Worm (Caenorhabditis elegans) whole organism, early embryonic: Measurements from ENCODE around the gene Y41D4A.6.

Source experiments
- B0310.2 ChIP-seq: sonication (generic microtip); optimal IDR thresholded peaks from 2 replicates; lab custom pipeline; 2016; ENCODE audit warnings: mild to moderate bottlenecking, missing genetic modification characterization, missing compliant biosample characterization
- F13C5.2 ChIP-seq: sonication (generic microtip); optimal IDR thresholded peaks from 2 replicates; lab custom pipeline; 2017; ENCODE audit warnings: mild to moderate bottlenecking, missing genetic modification characterization, inconsistent platforms, missing compliant biosample characterization
- aly-1 ChIP-seq: sonication (generic microtip); optimal IDR thresholded peaks from 2 replicates; lab custom pipeline; 2016; ENCODE audit warnings: missing genetic modification characterization, missing compliant biosample characterization
- ama-1 ChIP-seq: fragments of 150-350 bp; optimal IDR thresholded peaks from 2 replicates; lab custom pipeline; 2014
- ceh-13 ChIP-seq: fragments of 200-800 bp; sonication (Bioruptor generic); optimal IDR thresholded peaks from 2 replicates; lab custom pipeline; 2018; ENCODE audit warnings: mild to moderate bottlenecking, missing genetic modification characterization, missing compliant biosample characterization
- ceh-36 ChIP-seq: sonication (generic microtip); optimal IDR thresholded peaks from 2 replicates; lab custom pipeline; 2016; ENCODE audit warnings: missing genetic modification characterization, inconsistent platforms, missing compliant biosample characterization
- ets-7 ChIP-seq: sonication (generic microtip); optimal IDR thresholded peaks from 2 replicates; lab custom pipeline; 2016; ENCODE audit warnings: missing genotype, missing genetic modification characterization, missing compliant biosample characterization
- flt-1 ChIP-seq: fragments of 200-800 bp; sonication (Bioruptor generic); IDR thresholded peaks from 2 replicates; pipeline ENCODE4 v1.3.6; 2022; ENCODE audit warnings: missing genetic modification characterization, missing compliant biosample characterization
- hmbx-1 ChIP-seq: sonication (generic microtip); optimal IDR thresholded peaks from 2 replicates; lab custom pipeline; 2016; ENCODE audit warnings: mild to moderate bottlenecking, missing genetic modification characterization, missing compliant biosample characterization
- hmg-4 ChIP-seq: fragments of 200-800 bp; sonication (Bioruptor generic); optimal IDR thresholded peaks from 2 replicates; lab custom pipeline; 2018; ENCODE audit warnings: mild to moderate bottlenecking, missing genetic modification characterization, missing compliant biosample characterization
- hnd-1 ChIP-seq: sonication (generic microtip); optimal IDR thresholded peaks from 2 replicates; lab custom pipeline; 2016; ENCODE audit warnings: missing genetic modification characterization, missing compliant biosample characterization
- pes-1 ChIP-seq: fragments of 200-800 bp; sonication (Bioruptor generic); IDR thresholded peaks from 2 replicates; pipeline ENCODE4 v1.3.6; 2022; ENCODE audit warnings: missing genetic modification reagents, missing genetic modification characterization, missing compliant biosample characterization
- scrt-1 ChIP-seq: fragments of 200-800 bp; sonication (Bioruptor generic); IDR thresholded peaks from 2 replicates; pipeline ENCODE4 v1.3.6; 2022; ENCODE audit warnings: missing genetic modification characterization, missing compliant biosample characterization
- sea-1 ChIP-seq: fragments of 200-800 bp; sonication (Bioruptor generic); conservative IDR thresholded peaks from 2 replicates; pipeline ENCODE4 v1.3.6; 2022; ENCODE audit warnings: missing genetic modification characterization, missing compliant biosample characterization
- tbx-11 ChIP-seq: fragments of 200-800 bp; sonication (Bioruptor generic); IDR thresholded peaks from 2 replicates; pipeline ENCODE4 v1.3.6; 2022; ENCODE audit warnings: missing genetic modification characterization, missing compliant biosample characterization
- tbx-37 ChIP-seq: fragments of 200-800 bp; sonication (Bioruptor generic); conservative IDR thresholded peaks from 2 replicates; pipeline ENCODE4 v1.3.6; 2022; ENCODE audit warnings: missing genetic modification reagents, missing genetic modification characterization, missing compliant biosample characterization
- tra-4 ChIP-seq: sonication (generic microtip); optimal IDR thresholded peaks from 2 replicates; lab custom pipeline; 2017; ENCODE audit warnings: missing genetic modification characterization, missing compliant biosample characterization

The Y41D4A.6 gene

ce11 chrIV:1751243-1751642 is 5.9 kb upstream of the Y41D4A.6 start:
- no peak for TF ChIP-seq B0310.2 (tag; lab: Kevin White, UChicago)
- TF ChIP-seq scrt-1 (GFP tag; lab: Robert Waterston, UW), result no peak
- TF ChIP-seq tbx-11 (GFP tag; lab: Robert Waterston, UW), result no peak
- TF ChIP-seq sea-1 (GFP tag; lab: Robert Waterston, UW), result no peak
- TF ChIP-seq ets-7 (tag; lab: Kevin White, UChicago), result no peak
- TF ChIP-seq flt-1 (GFP tag; lab: Robert Waterston, UW), result no peak
- TF ChIP-seq ceh-13 (GFP tag; lab: Kevin White, UChicago), result no peak
- no peak for TF ChIP-seq tra-4 (tag; lab: Kevin White, UChicago)
- TF ChIP-seq hmg-4 (GFP tag; lab: Kevin White, UChicago), result no peak
- TF ChIP-seq hmbx-1, result no peak
- no peak for TF ChIP-seq ceh-36 (tag; lab: Kevin White, UChicago)
- no peak for TF ChIP-seq hnd-1 (tag; lab: Kevin White, UChicago)
- no peak for TF ChIP-seq ama-1
- no peak for TF ChIP-seq pes-1 (GFP tag; lab: Robert Waterston, UW)
- no peak for TF ChIP-seq tbx-37 (GFP tag; lab: Robert Waterston, UW)
- no peak for TF ChIP-seq aly-1
- TF ChIP-seq F13C5.2 (tag; lab: Kevin White, UChicago), result no peak

- TF ChIP-seq pes-1 (GFP tag; lab: Robert Waterston, UW) (no peak), ceh-36 (tag; lab: Kevin White, UChicago) (no peak), ceh-13 (GFP tag; lab: Kevin White, UChicago) (no peak), aly-1 (no peak), B0310.2 (tag; lab: Kevin White, UChicago) (no peak), ama-1 (no peak), hmbx-1 (no peak), tbx-37 (GFP tag; lab: Robert Waterston, UW) (no peak), hmg-4 (GFP tag; lab: Kevin White, UChicago) (no peak), sea-1 (GFP tag; lab: Robert Waterston, UW) (no peak), F13C5.2 (tag; lab: Kevin White, UChicago) (no peak), scrt-1 (GFP tag; lab: Robert Waterston, UW) (no peak), tra-4 (tag; lab: Kevin White, UChicago) (no peak), flt-1 (GFP tag; lab: Robert Waterston, UW) (no peak), ets-7 (tag; lab: Kevin White, UChicago) (no peak)
Measured at ce11 chrIV:1740105-1741023, 4.9 kb downstream of the Y41D4A.6 start, which contains the start of gene ptpn-22. TSS of gene ptpn-22 (minus strand) at chrIV:1740262.

- no peak for TF ChIP-seq tbx-37 (GFP tag; lab: Robert Waterston, UW)
Measured at ce11 chrIV:1739366-1740104, 5.8 kb downstream of the Y41D4A.6 start.

ce11 chrIV:1738892-1739291 is 6.4 kb downstream of the Y41D4A.6 start:
- TF ChIP-seq hmbx-1 (no peak), tbx-11 (GFP tag; lab: Robert Waterston, UW) (no peak), F13C5.2 (tag; lab: Kevin White, UChicago) (no peak), pes-1 (GFP tag; lab: Robert Waterston, UW) (no peak), B0310.2 (tag; lab: Kevin White, UChicago) (no peak), hmg-4 (GFP tag; lab: Kevin White, UChicago) (no peak), flt-1 (GFP tag; lab: Robert Waterston, UW) (no peak), ets-7 (tag; lab: Kevin White, UChicago) (no peak), sea-1 (GFP tag; lab: Robert Waterston, UW) (no peak), tra-4 (tag; lab: Kevin White, UChicago) (no peak), ceh-36 (tag; lab: Kevin White, UChicago) (no peak), hnd-1 (tag; lab: Kevin White, UChicago) (no peak), ceh-13 (GFP tag; lab: Kevin White, UChicago) (no peak), tbx-37 (GFP tag; lab: Robert Waterston, UW) (no peak), scrt-1 (GFP tag; lab: Robert Waterston, UW) (no peak), ama-1 (no peak), aly-1 (no peak)

ce11 chrIV:1738324-1738730 is 7.0 kb downstream of the Y41D4A.6 start:
- TF ChIP-seq hmg-4 (GFP tag; lab: Kevin White, UChicago) (peak; percentile 28), ceh-36 (tag; lab: Kevin White, UChicago) (no peak), F13C5.2 (tag; lab: Kevin White, UChicago) (peak; percentile 27)

- TF ChIP-seq ceh-13 (GFP tag; lab: Kevin White, UChicago) (no peak), hmbx-1 (no peak), ceh-36 (tag; lab: Kevin White, UChicago) (no peak)
Measured at ce11 chrIV:1727538-1728072, 17.7 kb downstream of the Y41D4A.6 start.

- TF ChIP-seq ama-1, result no peak
- no peak for TF ChIP-seq pes-1 (GFP tag; lab: Robert Waterston, UW)
- TF ChIP-seq sea-1 (GFP tag; lab: Robert Waterston, UW), result no peak
- TF ChIP-seq F13C5.2 (tag; lab: Kevin White, UChicago), result no peak
- no peak for TF ChIP-seq scrt-1 (GFP tag; lab: Robert Waterston, UW)
- TF ChIP-seq ceh-13 (GFP tag; lab: Kevin White, UChicago), result no peak
- TF ChIP-seq hnd-1 (tag; lab: Kevin White, UChicago), result no peak
- TF ChIP-seq B0310.2 (tag; lab: Kevin White, UChicago), result no peak
- no peak for TF ChIP-seq ets-7 (tag; lab: Kevin White, UChicago)
- no peak for TF ChIP-seq flt-1 (GFP tag; lab: Robert Waterston, UW)
- no peak for TF ChIP-seq tbx-37 (GFP tag; lab: Robert Waterston, UW)
- no peak for TF ChIP-seq tbx-11 (GFP tag; lab: Robert Waterston, UW)
- TF ChIP-seq hmbx-1, result no peak
Measured at ce11 chrIV:1725888-1726287, 19.4 kb downstream of the Y41D4A.6 start, which contains the start of gene K08D12.8. TSS of gene K08D12.8 (plus strand) at chrIV:1726188.
